Fruit fly (Drosophila melanogaster): ENCODE measurements around the gene wls.
A peak's percentile ranks its signal among the peaks of the same experiment; 100 is the strongest.

The wls gene

DNA sequence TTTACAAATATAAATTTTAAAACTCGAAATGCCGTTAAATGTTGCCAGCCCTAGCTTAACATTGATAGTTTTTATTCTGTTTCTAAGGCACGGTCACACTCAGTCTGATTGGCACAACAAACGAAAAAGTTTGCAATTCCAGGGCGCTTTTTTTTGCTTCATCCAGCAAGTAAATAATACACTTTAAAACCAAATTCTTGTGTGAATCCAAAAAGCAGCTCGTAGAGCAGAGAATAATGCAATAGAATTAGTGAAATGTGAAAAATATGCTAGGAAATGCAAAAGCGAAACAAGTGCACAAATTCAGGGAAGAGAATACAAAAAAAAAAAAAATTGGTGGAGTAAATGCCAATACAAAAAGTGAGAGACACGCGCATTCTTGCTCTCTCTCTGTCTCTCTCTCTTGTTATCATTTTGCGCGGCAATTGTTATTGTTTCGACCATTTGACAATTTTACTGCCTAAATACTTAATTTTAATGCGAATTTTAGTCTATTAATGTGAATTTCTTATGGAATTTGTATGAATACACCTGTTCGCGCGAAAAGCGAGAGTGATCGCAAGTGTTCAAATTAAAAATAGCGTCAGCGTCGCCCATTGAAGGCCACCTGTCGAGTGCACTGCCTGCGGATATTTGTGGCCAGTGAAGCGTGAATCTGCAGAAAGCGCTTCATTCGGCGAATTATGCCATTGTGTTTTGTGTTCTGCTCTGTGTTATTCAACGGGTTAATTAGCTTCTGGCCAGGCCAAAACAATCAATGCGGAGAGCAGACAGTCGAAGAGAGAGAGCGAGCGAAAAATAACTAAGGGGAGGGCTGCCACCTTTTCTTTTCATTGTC lies 45.2 kb upstream of the wls start, which contains the start of gene CG42671:
CG42671 (plus strand) TSS at position 100 of the 838 bp plus-strand sequence.
- TF ChIP-seq tj (GFP tag; optimal IDR thresholded peaks at IDR 0.05): peak; percentile 67
- TF ChIP-seq bab1 (GFP tag; optimal IDR thresholded peaks at IDR 0.05): peak; percentile 50
- no peak for TF ChIP-seq CG5204 (GFP tag; optimal IDR thresholded peaks at IDR 0.05)
- TF ChIP-seq CG12768 (GFP tag; optimal IDR thresholded peaks at IDR 0.05): no peak
- TF ChIP-seq kay (GFP tag; ENCODE audit: borderline replicate concordance): peak; percentile 27
- TF ChIP-seq cic (GFP tag; optimal IDR thresholded peaks at IDR 0.05): peak; percentile 29
- no peak for TF ChIP-seq Clk (GFP tag; optimal IDR thresholded peaks at IDR 0.05)
- no peak for TF ChIP-seq ovo (GFP tag; optimal IDR thresholded peaks at IDR 0.05)
- TF ChIP-seq CG7101 (tag; optimal IDR thresholded peaks at IDR 0.05): peak; percentile 4
- peak; percentile 48 for TF ChIP-seq CG1620 (GFP tag; optimal IDR thresholded peaks at IDR 0.05)
- TF ChIP-seq CG33017 (tag; optimal IDR thresholded peaks at IDR 0.05): peak; percentile 7
- no peak for TF ChIP-seq toe (GFP tag; optimal IDR thresholded peaks at IDR 0.05)
- TF ChIP-seq Mnt (GFP tag; optimal IDR thresholded peaks at IDR 0.05): peak; percentile 55

DNA sequence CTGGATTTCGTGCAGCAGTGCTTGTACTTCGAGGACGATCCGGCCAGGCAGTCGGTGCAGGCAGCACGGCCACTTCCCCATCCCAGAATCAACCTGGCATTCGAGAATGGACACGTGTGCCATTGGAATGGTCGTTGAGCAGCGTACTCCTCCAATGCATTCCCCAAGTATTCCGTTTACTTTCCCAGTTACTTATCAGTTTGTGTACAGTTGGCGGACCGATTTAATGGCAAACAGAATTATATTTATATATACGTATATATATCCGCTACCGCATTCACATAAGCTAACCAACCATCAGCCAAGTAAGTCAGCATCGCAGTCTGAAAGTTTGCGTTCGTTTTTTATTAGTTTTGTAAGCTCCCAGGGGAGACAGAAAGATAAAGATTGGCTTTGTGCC lies 44.2 kb upstream of the wls start:
- TF ChIP-seq CG33017 (tag; optimal IDR thresholded peaks at IDR 0.05): no peak
- TF ChIP-seq ovo (GFP tag; optimal IDR thresholded peaks at IDR 0.05): no peak
- no peak for TF ChIP-seq CG11617 (GFP tag; optimal IDR thresholded peaks at IDR 0.05)
- no peak for TF ChIP-seq CG14711 (tag; optimal IDR thresholded peaks at IDR 0.05)
- no peak for TF ChIP-seq CG1620 (GFP tag; optimal IDR thresholded peaks at IDR 0.05)
- TF ChIP-seq CG12768 (GFP tag; optimal IDR thresholded peaks at IDR 0.05): peak; percentile 12
- no peak for TF ChIP-seq CG7045 (GFP tag; optimal IDR thresholded peaks at IDR 0.05)
- peak; percentile 88 for TF ChIP-seq kay (GFP tag; ENCODE audit: borderline replicate concordance)
- peak; percentile 68 for TF ChIP-seq cic (GFP tag; optimal IDR thresholded peaks at IDR 0.05)
- TF ChIP-seq Mnt (GFP tag; optimal IDR thresholded peaks at IDR 0.05): no peak
- no peak for TF ChIP-seq bab1 (GFP tag; optimal IDR thresholded peaks at IDR 0.05)
- TF ChIP-seq Hr96 (GFP tag; optimal IDR thresholded peaks at IDR 0.05): no peak
- no peak for TF ChIP-seq toe (GFP tag; optimal IDR thresholded peaks at IDR 0.05)
- no peak for TF ChIP-seq CG7101 (tag; optimal IDR thresholded peaks at IDR 0.05)
- TF ChIP-seq Clk (GFP tag; optimal IDR thresholded peaks at IDR 0.05): no peak
- TF ChIP-seq pad (GFP tag; optimal IDR thresholded peaks at IDR 0.05): no peak
- TF ChIP-seq cnc (optimal IDR thresholded peaks at IDR 0.05): no peak
- no peak for TF ChIP-seq Crg-1 (GFP tag; optimal IDR thresholded peaks at IDR 0.05)
- TF ChIP-seq tj (GFP tag; optimal IDR thresholded peaks at IDR 0.05): no peak
- TF ChIP-seq CG5204 (GFP tag; optimal IDR thresholded peaks at IDR 0.05): no peak

dm6 chr3L:11210517-11210916 lies 41.1 kb upstream of the wls start, which contains the start of the genes Ube3a and CG7600:
TSS of gene Ube3a (minus strand) at chr3L:11210583.
TSS of gene CG7600 (plus strand) at chr3L:11210786.
- TF ChIP-seq cnc (optimal IDR thresholded peaks at IDR 0.05): peak in 1 of 2 experiments; percentile 79
- peak; percentile 60 for TF ChIP-seq pad (GFP tag; optimal IDR thresholded peaks at IDR 0.05)
- TF ChIP-seq Mnt (GFP tag; optimal IDR thresholded peaks at IDR 0.05): peak; percentile 83
- peak; percentile 43 for TF ChIP-seq CG7045 (GFP tag; optimal IDR thresholded peaks at IDR 0.05)
- TF ChIP-seq CG14711 (tag; optimal IDR thresholded peaks at IDR 0.05): peak; percentile 57
- TF ChIP-seq cic (GFP tag; optimal IDR thresholded peaks at IDR 0.05): peak; percentile 77
- TF ChIP-seq CG11617 (GFP tag; optimal IDR thresholded peaks at IDR 0.05): peak; percentile 58
- peak; percentile 4 for TF ChIP-seq CG33017 (tag; optimal IDR thresholded peaks at IDR 0.05)
- peak; percentile 58 for TF ChIP-seq Crg-1 (GFP tag; optimal IDR thresholded peaks at IDR 0.05)
- no peak for TF ChIP-seq toe (GFP tag; optimal IDR thresholded peaks at IDR 0.05)
- no peak for TF ChIP-seq Hr96 (GFP tag; optimal IDR thresholded peaks at IDR 0.05)
- peak; percentile 99 for TF ChIP-seq kay (GFP tag; ENCODE audit: borderline replicate concordance)
- TF ChIP-seq CG5204 (GFP tag; optimal IDR thresholded peaks at IDR 0.05): no peak
- TF ChIP-seq ovo (GFP tag; optimal IDR thresholded peaks at IDR 0.05): peak; percentile 26
- peak; percentile 55 for TF ChIP-seq CG1620 (GFP tag; optimal IDR thresholded peaks at IDR 0.05)
- TF ChIP-seq CG7101 (tag; optimal IDR thresholded peaks at IDR 0.05): peak; percentile 77
- peak; percentile 10 for TF ChIP-seq Clk (GFP tag; optimal IDR thresholded peaks at IDR 0.05)
- TF ChIP-seq tj (GFP tag; optimal IDR thresholded peaks at IDR 0.05): peak; percentile 18
- peak; percentile 64 for TF ChIP-seq CG12768 (GFP tag; optimal IDR thresholded peaks at IDR 0.05)
- peak; percentile 72 for TF ChIP-seq bab1 (GFP tag; optimal IDR thresholded peaks at IDR 0.05)

DNA sequence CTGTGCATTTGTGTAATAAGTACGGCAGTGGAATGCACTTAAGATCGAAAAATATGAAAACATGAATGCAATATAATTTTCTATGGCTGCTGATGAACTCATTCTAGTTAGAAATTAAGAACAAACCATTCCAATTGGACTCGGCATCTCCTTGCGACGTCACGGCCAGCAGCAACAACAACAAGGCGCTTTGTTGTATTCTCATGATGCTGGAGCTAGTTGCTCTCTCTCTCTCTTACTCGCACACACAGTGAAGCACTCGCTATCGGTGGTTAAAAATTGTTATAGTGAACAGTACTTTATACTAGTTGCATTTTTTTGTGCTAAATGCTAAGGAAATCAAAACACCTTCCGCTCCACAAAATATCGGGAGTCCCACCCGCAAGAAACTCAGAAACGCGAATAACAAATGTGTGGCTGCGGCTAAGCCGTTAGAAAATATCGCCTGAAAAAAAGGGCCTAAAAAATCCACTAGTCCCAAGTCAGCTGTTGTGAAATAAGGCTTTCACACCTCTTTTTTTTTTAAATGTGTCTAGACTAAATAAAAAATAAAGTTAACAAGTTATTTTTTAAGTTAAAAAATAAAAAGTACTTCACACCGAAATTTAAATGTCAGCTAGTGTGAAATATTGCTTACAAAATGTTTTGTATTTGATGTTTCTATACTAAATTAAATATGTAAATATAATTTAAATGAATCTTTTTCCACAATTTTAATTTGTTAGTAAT lies 36.3 kb upstream of the wls start, which contains the start of gene Plod:
Plod (minus strand) TSS at position 409 of the 729 bp plus-strand sequence.
- peak; percentile 49 for TF ChIP-seq CG7101 (tag; optimal IDR thresholded peaks at IDR 0.05)
- peak; percentile 58 for TF ChIP-seq ovo (GFP tag; optimal IDR thresholded peaks at IDR 0.05)
- peak; percentile 55 for TF ChIP-seq Mnt (GFP tag; optimal IDR thresholded peaks at IDR 0.05)
- no peak for TF ChIP-seq bab1 (GFP tag; optimal IDR thresholded peaks at IDR 0.05)
- TF ChIP-seq CG11617 (GFP tag; optimal IDR thresholded peaks at IDR 0.05): peak; percentile 30
- peak; percentile 38 for TF ChIP-seq tj (GFP tag; optimal IDR thresholded peaks at IDR 0.05)
- no peak for TF ChIP-seq cnc (optimal IDR thresholded peaks at IDR 0.05)
- no peak for TF ChIP-seq CG5204 (GFP tag; optimal IDR thresholded peaks at IDR 0.05)
- TF ChIP-seq CG12768 (GFP tag; optimal IDR thresholded peaks at IDR 0.05): no peak
- TF ChIP-seq pad (GFP tag; optimal IDR thresholded peaks at IDR 0.05): no peak

DNA sequence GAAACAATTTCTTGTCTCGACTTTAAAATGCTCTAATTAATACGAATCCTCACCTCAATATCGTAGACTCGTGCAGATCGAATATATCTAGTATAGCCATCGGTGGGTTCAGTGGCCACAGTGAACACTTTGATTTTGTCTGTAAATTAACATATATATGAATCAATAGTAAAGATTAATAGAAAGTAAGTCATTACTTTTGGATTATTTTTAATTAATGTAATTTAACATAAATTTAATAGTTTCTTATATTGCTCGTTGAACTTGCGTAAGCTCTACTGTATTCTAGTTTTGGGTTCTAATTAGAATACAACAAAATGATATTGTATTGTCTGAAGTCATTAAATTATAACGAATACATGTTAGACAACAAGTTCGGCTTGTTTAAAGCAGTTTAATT lies 35.4 kb upstream of the wls start:
- peak; percentile 6 for TF ChIP-seq CG7101 (tag; optimal IDR thresholded peaks at IDR 0.05)
- TF ChIP-seq ovo (GFP tag; optimal IDR thresholded peaks at IDR 0.05): no peak
- TF ChIP-seq kay (GFP tag; ENCODE audit: borderline replicate concordance): peak; percentile 29
